Worm (Caenorhabditis elegans): ENCODE data around the gene ttr-22.

Gene ttr-22

ce11 chrV:12256398-12256797, 15.2 kb downstream of the ttr-22 start, which contains the start of gene ugt-55:
ugt-55 (plus strand) TSS chrV:12256698.
- TF ChIP-seq hmg-11 (tag; optimal IDR thresholded peaks at IDR 0.05): no peak
- no peak for TF ChIP-seq fkh-2 (tag; optimal IDR thresholded peaks at IDR 0.05)
- no peak for TF ChIP-seq ZK546.5 (tag; optimal IDR thresholded peaks at IDR 0.05)
- TF ChIP-seq nhr-76 (tag; optimal IDR thresholded peaks at IDR 0.05): no peak
- TF ChIP-seq tbx-2 (tag; optimal IDR thresholded peaks at IDR 0.05): no peak
- TF ChIP-seq eor-1 (tag; optimal IDR thresholded peaks at IDR 0.05): no peak
- no peak for TF ChIP-seq ama-1 (optimal IDR thresholded peaks at IDR 0.05)
- no peak for TF ChIP-seq ztf-11 (tag; optimal IDR thresholded peaks at IDR 0.05)
- TF ChIP-seq elt-2 (tag; optimal IDR thresholded peaks at IDR 0.05): no peak
- TF ChIP-seq fos-1 (tag; optimal IDR thresholded peaks at IDR 0.05): no peak
- no peak for TF ChIP-seq aly-2 (tag; optimal IDR thresholded peaks at IDR 0.05)
- TF ChIP-seq pqm-1 (tag; optimal IDR thresholded peaks at IDR 0.05): no peak

- TF ChIP-seq pha-4 (tag; optimal IDR thresholded peaks at IDR 0.05) (no peak), nhr-67 (tag; optimal IDR thresholded peaks at IDR 0.05) (no peak), nhr-43 (tag; optimal IDR thresholded peaks at IDR 0.05; ENCODE audit: poor library complexity, severe bottlenecking) (no peak), fkh-2 (tag; optimal IDR thresholded peaks at IDR 0.05) (no peak), R02D3.7 (tag; optimal IDR thresholded peaks at IDR 0.05) (no peak)
These were observed 17.7 kb downstream of the ttr-22 start, which contains the start of gene ugt-56 for ce11 chrV:12258922-12259321. ugt-56 (plus strand) TSS chrV:12258982.

- TF ChIP-seq mml-1 (tag; optimal IDR thresholded peaks at IDR 0.05) (no peak), snpc-4 (tag; optimal IDR thresholded peaks at IDR 0.05) (no peak), fkh-2 (tag; optimal IDR thresholded peaks at IDR 0.05) (no peak), hmg-11 (tag; optimal IDR thresholded peaks at IDR 0.05) (no peak), nhr-12 (tag; optimal IDR thresholded peaks at IDR 0.05) (no peak), nhr-237 (tag; optimal IDR thresholded peaks at IDR 0.05) (no peak), aly-2 (tag; optimal IDR thresholded peaks at IDR 0.05) (no peak), nhr-77 (tag; optimal IDR thresholded peaks at IDR 0.05) (no peak), egl-5 (tag; optimal IDR thresholded peaks at IDR 0.05) (no peak), nhr-28 (tag; optimal IDR thresholded peaks at IDR 0.05) (no peak), pqm-1 (tag; optimal IDR thresholded peaks at IDR 0.05) (no peak), elt-3 (tag; optimal IDR thresholded peaks at IDR 0.05) (no peak)
These were observed 20.2 kb downstream of the ttr-22 start, which contains the start of gene tbb-6 for ce11 chrV:12261377-12261776. tbb-6 (plus strand) TSS chrV:12261531.

ce11 chrV:12263723-12264122, 22.5 kb downstream of the ttr-22 start, which contains the start of gene ssp-35:
ssp-35 (minus strand) TSS chrV:12263823.
- TF ChIP-seq mml-1 (tag; optimal IDR thresholded peaks at IDR 0.05): no peak
- TF ChIP-seq zag-1 (tag; optimal IDR thresholded peaks at IDR 0.05): no peak
- TF ChIP-seq snpc-4 (tag; optimal IDR thresholded peaks at IDR 0.05): no peak
- TF ChIP-seq mdl-1 (tag; optimal IDR thresholded peaks at IDR 0.05): no peak

ce11 chrV:12269272-12269767, 28.1 kb downstream of the ttr-22 start, which contains the start of gene twk-24:
twk-24 (minus strand) TSS chrV:12269322.
- TF ChIP-seq nhr-11 (tag; optimal IDR thresholded peaks at IDR 0.05) (no peak), unc-62 (GFP tag; optimal IDR thresholded peaks at IDR 0.05) (no peak), elt-2 (tag; optimal IDR thresholded peaks at IDR 0.05) (no peak), snpc-4 (tag; optimal IDR thresholded peaks at IDR 0.05) (no peak), skn-1 (tag; optimal IDR thresholded peaks at IDR 0.05) (no peak), zag-1 (tag; optimal IDR thresholded peaks at IDR 0.05) (no peak), nhr-25 (tag; optimal IDR thresholded peaks at IDR 0.05) (no peak), mml-1 (tag; optimal IDR thresholded peaks at IDR 0.05) (no peak), jun-1 (tag; optimal IDR thresholded peaks at IDR 0.05) (no peak), ztf-11 (tag; optimal IDR thresholded peaks at IDR 0.05) (no peak), lin-15B (tag; optimal IDR thresholded peaks at IDR 0.05) (no peak), fkh-2 (tag; optimal IDR thresholded peaks at IDR 0.05) (no peak), elt-3 (tag; optimal IDR thresholded peaks at IDR 0.05) (no peak), nhr-67 (tag; optimal IDR thresholded peaks at IDR 0.05) (no peak), elt-1 (tag; optimal IDR thresholded peaks at IDR 0.05) (no peak), unc-39 (tag; optimal IDR thresholded peaks at IDR 0.05) (no peak), ceh-28 (tag; optimal IDR thresholded peaks at IDR 0.05) (no peak), mdl-1 (tag; optimal IDR thresholded peaks at IDR 0.05) (no peak)

Data from whole organism, L3 larva.